Worm (Caenorhabditis elegans): ENCODE data around the gene dhs-9.

Gene dhs-9

ce11 chrIII:5367995-5368899 is at the start of gene dhs-9:
Gene dhs-9 (minus strand): TSS chrIII:5368045.
- TF ChIP-seq nhr-12 (tag; optimal IDR thresholded peaks at IDR 0.05): no peak
- no peak for TF ChIP-seq snpc-4 (tag; optimal IDR thresholded peaks at IDR 0.05)
- TF ChIP-seq ceh-39 (tag; optimal IDR thresholded peaks at IDR 0.05): no peak
- TF ChIP-seq ces-1 (GFP tag; optimal IDR thresholded peaks at IDR 0.05): no peak
- no peak for TF ChIP-seq blmp-1 (tag; optimal IDR thresholded peaks at IDR 0.05)
- no peak for TF ChIP-seq tbx-8 (GFP tag; optimal IDR thresholded peaks at IDR 0.05)
- TF ChIP-seq elt-1 (tag; optimal IDR thresholded peaks at IDR 0.05; ENCODE audit: borderline replicate concordance, insufficient read depth): no peak
- TF ChIP-seq ztf-11 (tag; optimal IDR thresholded peaks at IDR 0.05): no peak
- TF ChIP-seq lin-13 (tag; optimal IDR thresholded peaks at IDR 0.05): no peak
- TF ChIP-seq lsy-2 (tag; optimal IDR thresholded peaks at IDR 0.05): no peak
- no peak for TF ChIP-seq bed-3 (GFP tag; optimal IDR thresholded peaks at IDR 0.05)
- no peak for TF ChIP-seq mab-5 (tag; optimal IDR thresholded peaks at IDR 0.05)
- TF ChIP-seq flh-1 (GFP tag; optimal IDR thresholded peaks at IDR 0.05): no peak
- TF ChIP-seq zip-8 (tag; optimal IDR thresholded peaks at IDR 0.05): no peak
- TF ChIP-seq ham-2 (GFP tag; optimal IDR thresholded peaks at IDR 0.05): no peak
- no peak for TF ChIP-seq sem-2 (GFP tag; optimal IDR thresholded peaks at IDR 0.05)
- TF ChIP-seq unc-39 (tag; optimal IDR thresholded peaks at IDR 0.05): no peak
- no peak for TF ChIP-seq pha-4 (tag; optimal IDR thresholded peaks at IDR 0.05)
- no peak for TF ChIP-seq ceh-43 (GFP tag; optimal IDR thresholded peaks at IDR 0.05)
- no peak for TF ChIP-seq mep-1 (tag; optimal IDR thresholded peaks at IDR 0.05)

- TF ChIP-seq unc-120 (tag; optimal IDR thresholded peaks at IDR 0.05; ENCODE audit: poor library complexity, severe bottlenecking): no peak
Observed at ce11 chrIII:5413680-5414079, 45.8 kb upstream of the dhs-9 start, which contains the start of gene grl-22. Gene grl-22 (minus strand): TSS chrIII:5414011.

- TF ChIP-seq blmp-1 (tag; optimal IDR thresholded peaks at IDR 0.05) (no peak), lin-13 (tag; optimal IDR thresholded peaks at IDR 0.05) (no peak), sem-2 (GFP tag; optimal IDR thresholded peaks at IDR 0.05) (no peak), zip-8 (tag; optimal IDR thresholded peaks at IDR 0.05) (peak; percentile 87), elt-1 (tag; optimal IDR thresholded peaks at IDR 0.05; ENCODE audit: borderline replicate concordance, insufficient read depth) (no peak), mab-5 (tag; optimal IDR thresholded peaks at IDR 0.05) (no peak)
Observed at ce11 chrIII:5407588-5407987, 39.7 kb upstream of the dhs-9 start, which contains the start of gene W03A5.1. Gene W03A5.1 (plus strand): TSS chrIII:5407888.

ce11 chrIII:5407060-5407459 is 39.2 kb upstream of the dhs-9 start:
- TF ChIP-seq nhr-2 (tag; optimal IDR thresholded peaks at IDR 0.05) (no peak), mls-2 (tag; optimal IDR thresholded peaks at IDR 0.05) (no peak), elt-1 (tag; optimal IDR thresholded peaks at IDR 0.05; ENCODE audit: borderline replicate concordance, insufficient read depth) (no peak), ceh-43 (GFP tag; optimal IDR thresholded peaks at IDR 0.05) (no peak)

ce11 chrIII:5406314-5406713 is 38.5 kb upstream of the dhs-9 start:
- no peak for TF ChIP-seq hlh-1 (tag; optimal IDR thresholded peaks at IDR 0.05)
- TF ChIP-seq nhr-28 (tag; optimal IDR thresholded peaks at IDR 0.05): no peak
- TF ChIP-seq lsy-2 (tag; optimal IDR thresholded peaks at IDR 0.05): no peak
- TF ChIP-seq M03D4.4 (tag; optimal IDR thresholded peaks at IDR 0.05): no peak
- no peak for TF ChIP-seq sem-2 (GFP tag; optimal IDR thresholded peaks at IDR 0.05)
- TF ChIP-seq nhr-2 (tag; optimal IDR thresholded peaks at IDR 0.05): no peak
- no peak for TF ChIP-seq ces-1 (GFP tag; optimal IDR thresholded peaks at IDR 0.05)
- TF ChIP-seq ceh-83 (GFP tag; optimal IDR thresholded peaks at IDR 0.05): no peak
- no peak for TF ChIP-seq unc-120 (tag; optimal IDR thresholded peaks at IDR 0.05; ENCODE audit: poor library complexity, severe bottlenecking)
- TF ChIP-seq unc-39 (tag; optimal IDR thresholded peaks at IDR 0.05): no peak
- no peak for TF ChIP-seq drap-1 (GFP tag; optimal IDR thresholded peaks at IDR 0.05)
- no peak for TF ChIP-seq ceh-43 (GFP tag; optimal IDR thresholded peaks at IDR 0.05)
- no peak for TF ChIP-seq ztf-11 (tag; optimal IDR thresholded peaks at IDR 0.05)
- no peak for TF ChIP-seq snpc-4 (tag; optimal IDR thresholded peaks at IDR 0.05)
